Worm (Caenorhabditis elegans): Measurements from ENCODE around the gene C04B4.5.

DNA sequence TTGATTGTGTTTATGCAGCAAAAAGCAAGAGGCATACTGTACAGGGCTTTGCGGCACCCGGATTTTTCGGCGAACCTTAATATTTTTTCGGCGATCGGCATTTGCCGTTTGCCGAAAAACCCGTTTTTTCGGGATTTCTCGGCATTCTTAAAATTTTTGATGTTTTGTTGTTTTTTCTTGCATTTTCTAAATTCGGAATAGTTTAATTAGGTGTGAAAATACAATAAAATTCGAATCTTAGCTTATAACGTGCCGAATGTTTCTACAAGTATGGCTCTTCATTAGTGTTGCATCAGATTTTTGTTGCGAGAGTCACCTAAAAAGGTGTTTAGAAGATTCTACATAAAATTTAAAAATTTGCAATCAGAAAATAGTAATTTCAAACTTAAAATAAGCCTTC lies 12.6 kb downstream of the C04B4.5 start, which contains the start of gene C04B4.6:
- TF ChIP-seq snpc-4 (tag; optimal IDR thresholded peaks at IDR 0.05), result no peak
- no peak for TF ChIP-seq elt-1 (tag; optimal IDR thresholded peaks at IDR 0.05; ENCODE audit: borderline replicate concordance, insufficient read depth)
- no peak for TF ChIP-seq ztf-11 (tag; optimal IDR thresholded peaks at IDR 0.05)
- TF ChIP-seq unc-62 (GFP tag; optimal IDR thresholded peaks at IDR 0.05), result no peak
- no peak for TF ChIP-seq nhr-237 (tag; optimal IDR thresholded peaks at IDR 0.05)
- no peak for TF ChIP-seq mab-5 (tag; optimal IDR thresholded peaks at IDR 0.05)
- TF ChIP-seq unc-39 (tag; optimal IDR thresholded peaks at IDR 0.05), result no peak
- no peak for TF ChIP-seq nhr-12 (tag; optimal IDR thresholded peaks at IDR 0.05)
- TF ChIP-seq mep-1 (tag; optimal IDR thresholded peaks at IDR 0.05), result no peak
- TF ChIP-seq pha-4 (tag; optimal IDR thresholded peaks at IDR 0.05), result no peak
- no peak for TF ChIP-seq ceh-83 (GFP tag; optimal IDR thresholded peaks at IDR 0.05)
- TF ChIP-seq nhr-2 (tag; optimal IDR thresholded peaks at IDR 0.05), result no peak

Measured in whole organism, mixed stage, embryonic.